Worm (Caenorhabditis elegans): ENCODE measurements around the gene T22F7.1.

ce11 chrIII:532152-532551 lies 9.7 kb upstream of the T22F7.1 start:
- no peak for TF ChIP-seq tbx-2 (tag; optimal IDR thresholded peaks at IDR 0.05)
- TF ChIP-seq blmp-1 (tag; optimal IDR thresholded peaks at IDR 0.05) = no peak
- TF ChIP-seq C04F5.9 (tag; optimal IDR thresholded peaks at IDR 0.05) = no peak
- TF ChIP-seq ztf-11 (tag; optimal IDR thresholded peaks at IDR 0.05) = no peak
